Worm (Caenorhabditis elegans): ENCODE results near the gene cogc-8.

cogc-8 gene

ce11 chrIV:236138-236537, 4.1 kb upstream of the cogc-8 start:
- no peak for TF ChIP-seq ztf-23 (GFP tag; IDR thresholded peaks at IDR 0.05)
- no peak for TF ChIP-seq flt-1 (GFP tag; IDR thresholded peaks at IDR 0.05)
- no peak for TF ChIP-seq klf-2 (GFP tag; conservative IDR thresholded peaks at IDR 0.05)
- no peak for TF ChIP-seq cog-1 (tag; optimal IDR thresholded peaks at IDR 0.05)
- TF ChIP-seq med-1 (GFP tag; optimal IDR thresholded peaks at IDR 0.05; ENCODE audit: insufficient read depth) = no peak
- no peak for TF ChIP-seq T22C8.4 (GFP tag; IDR thresholded peaks at IDR 0.05)
- no peak for TF ChIP-seq tab-1 (GFP tag; IDR thresholded peaks at IDR 0.05)
- no peak for TF ChIP-seq ztf-29 (GFP tag; IDR thresholded peaks at IDR 0.05)
- TF ChIP-seq ref-1 (GFP tag; conservative IDR thresholded peaks at IDR 0.05) = no peak

- TF ChIP-seq T22C8.4 (GFP tag; IDR thresholded peaks at IDR 0.05) (no peak), flt-1 (GFP tag; IDR thresholded peaks at IDR 0.05) (no peak), ztf-23 (GFP tag; IDR thresholded peaks at IDR 0.05) (no peak), tab-1 (GFP tag; IDR thresholded peaks at IDR 0.05) (no peak), med-1 (GFP tag; optimal IDR thresholded peaks at IDR 0.05; ENCODE audit: insufficient read depth) (no peak), klf-2 (GFP tag; conservative IDR thresholded peaks at IDR 0.05) (no peak)
Observed at ce11 chrIV:237350-237749, 2.9 kb upstream of the cogc-8 start, which contains the start of gene ints-13. Gene ints-13 (minus strand): TSS chrIV:237450.

ce11 chrIV:244278-244677, 4.0 kb downstream of the cogc-8 start:
- no peak for TF ChIP-seq ref-1 (GFP tag; conservative IDR thresholded peaks at IDR 0.05)

- TF ChIP-seq ztf-29 (GFP tag; IDR thresholded peaks at IDR 0.05) (no peak), ztf-23 (GFP tag; IDR thresholded peaks at IDR 0.05) (no peak), klf-2 (GFP tag; conservative IDR thresholded peaks at IDR 0.05) (no peak), ref-1 (GFP tag; conservative IDR thresholded peaks at IDR 0.05) (no peak), tab-1 (GFP tag; IDR thresholded peaks at IDR 0.05) (no peak), cog-1 (tag; optimal IDR thresholded peaks at IDR 0.05) (no peak), flt-1 (GFP tag; IDR thresholded peaks at IDR 0.05) (no peak), T22C8.4 (GFP tag; IDR thresholded peaks at IDR 0.05) (no peak), med-1 (GFP tag; optimal IDR thresholded peaks at IDR 0.05; ENCODE audit: insufficient read depth) (no peak)
Observed at ce11 chrIV:244843-245242, 4.6 kb downstream of the cogc-8 start, which contains the start of gene aass-1. Gene aass-1 (plus strand): TSS chrIV:245143.

- TF ChIP-seq ref-1 (GFP tag; conservative IDR thresholded peaks at IDR 0.05) (no peak), cog-1 (tag; optimal IDR thresholded peaks at IDR 0.05) (no peak), ztf-23 (GFP tag; IDR thresholded peaks at IDR 0.05) (no peak)
Observed at ce11 chrIV:247494-247893, 7.2 kb downstream of the cogc-8 start.

ce11 chrIV:252454-252853, 12.2 kb downstream of the cogc-8 start, which contains the start of gene grl-19:
Gene grl-19 (minus strand): TSS chrIV:252554.
- TF ChIP-seq ztf-29 (GFP tag; IDR thresholded peaks at IDR 0.05) (no peak), klf-2 (GFP tag; conservative IDR thresholded peaks at IDR 0.05) (no peak), med-1 (GFP tag; optimal IDR thresholded peaks at IDR 0.05; ENCODE audit: insufficient read depth) (no peak), T22C8.4 (GFP tag; IDR thresholded peaks at IDR 0.05) (no peak), tab-1 (GFP tag; IDR thresholded peaks at IDR 0.05) (no peak), ref-1 (GFP tag; conservative IDR thresholded peaks at IDR 0.05) (no peak), ztf-23 (GFP tag; IDR thresholded peaks at IDR 0.05) (no peak), flt-1 (GFP tag; IDR thresholded peaks at IDR 0.05) (no peak), cog-1 (tag; optimal IDR thresholded peaks at IDR 0.05) (no peak)

- TF ChIP-seq med-1 (GFP tag; optimal IDR thresholded peaks at IDR 0.05; ENCODE audit: insufficient read depth) = no peak
- TF ChIP-seq ztf-29 (GFP tag; IDR thresholded peaks at IDR 0.05) = no peak
- TF ChIP-seq cog-1 (tag; optimal IDR thresholded peaks at IDR 0.05) = peak; percentile 63
- peak; percentile 69 for TF ChIP-seq flt-1 (GFP tag; IDR thresholded peaks at IDR 0.05)
- peak; percentile 51; the same call in 1 of the 2 replicates for TF ChIP-seq ztf-23 (GFP tag; IDR thresholded peaks at IDR 0.05)
Observed at ce11 chrIV:255379-255857, 15.2 kb downstream of the cogc-8 start, which contains the start of gene rcat-1. Gene rcat-1 (minus strand): TSS chrIV:255429.

- no peak for TF ChIP-seq ref-1 (GFP tag; conservative IDR thresholded peaks at IDR 0.05)
- no peak for TF ChIP-seq med-1 (GFP tag; optimal IDR thresholded peaks at IDR 0.05; ENCODE audit: insufficient read depth)
- TF ChIP-seq flt-1 (GFP tag; IDR thresholded peaks at IDR 0.05) = no peak
- TF ChIP-seq cog-1 (tag; optimal IDR thresholded peaks at IDR 0.05) = no peak
- TF ChIP-seq ztf-29 (GFP tag; IDR thresholded peaks at IDR 0.05) = no peak
- no peak for TF ChIP-seq T22C8.4 (GFP tag; IDR thresholded peaks at IDR 0.05)
- TF ChIP-seq ztf-23 (GFP tag; IDR thresholded peaks at IDR 0.05) = no peak
- TF ChIP-seq tab-1 (GFP tag; IDR thresholded peaks at IDR 0.05) = no peak
- no peak for TF ChIP-seq klf-2 (GFP tag; conservative IDR thresholded peaks at IDR 0.05)
Observed at ce11 chrIV:257095-257494, 16.8 kb downstream of the cogc-8 start, which contains the start of gene R02D3.8. Gene R02D3.8 (minus strand): TSS chrIV:257203.

- no peak for TF ChIP-seq flt-1 (GFP tag; IDR thresholded peaks at IDR 0.05)
- TF ChIP-seq ref-1 (GFP tag; conservative IDR thresholded peaks at IDR 0.05) = no peak
- no peak for TF ChIP-seq ztf-23 (GFP tag; IDR thresholded peaks at IDR 0.05)
- TF ChIP-seq cog-1 (tag; optimal IDR thresholded peaks at IDR 0.05) = no peak
- no peak for TF ChIP-seq tab-1 (GFP tag; IDR thresholded peaks at IDR 0.05)
- TF ChIP-seq med-1 (GFP tag; optimal IDR thresholded peaks at IDR 0.05; ENCODE audit: insufficient read depth) = no peak
- TF ChIP-seq klf-2 (GFP tag; conservative IDR thresholded peaks at IDR 0.05) = no peak
- no peak for TF ChIP-seq ztf-29 (GFP tag; IDR thresholded peaks at IDR 0.05)
- no peak for TF ChIP-seq T22C8.4 (GFP tag; IDR thresholded peaks at IDR 0.05)
Observed at ce11 chrIV:258362-258761, 18.1 kb downstream of the cogc-8 start.

ce11 chrIV:259142-259541, 18.9 kb downstream of the cogc-8 start, which contains the start of gene dpy-9:
Gene dpy-9 (minus strand): TSS chrIV:259204.
- TF ChIP-seq flt-1 (GFP tag; IDR thresholded peaks at IDR 0.05) = no peak
- TF ChIP-seq klf-2 (GFP tag; conservative IDR thresholded peaks at IDR 0.05) = no peak
- TF ChIP-seq cog-1 (tag; optimal IDR thresholded peaks at IDR 0.05) = no peak
- TF ChIP-seq ztf-23 (GFP tag; IDR thresholded peaks at IDR 0.05) = no peak
- TF ChIP-seq ref-1 (GFP tag; conservative IDR thresholded peaks at IDR 0.05) = no peak
- no peak for TF ChIP-seq tab-1 (GFP tag; IDR thresholded peaks at IDR 0.05)
- no peak for TF ChIP-seq ztf-29 (GFP tag; IDR thresholded peaks at IDR 0.05)
- TF ChIP-seq med-1 (GFP tag; optimal IDR thresholded peaks at IDR 0.05; ENCODE audit: insufficient read depth) = no peak
- no peak for TF ChIP-seq T22C8.4 (GFP tag; IDR thresholded peaks at IDR 0.05)

All from whole organism, midembryonic.